Worm (Caenorhabditis elegans): ENCODE data around the gene F15E6.5.

The F15E6.5 gene

ce11 chrIV:4298983-4299382, 9.6 kb downstream of the F15E6.5 start, which contains the start of gene F15E6.9:
Gene F15E6.9, minus strand, starts transcription at chrIV:4299083.
- TF ChIP-seq tbx-37 (GFP tag; conservative IDR thresholded peaks at IDR 0.05) (no peak), hmbx-1 (tag; optimal IDR thresholded peaks at IDR 0.05) (no peak), pes-1 (GFP tag; IDR thresholded peaks at IDR 0.05) (no peak), ceh-36 (tag; optimal IDR thresholded peaks at IDR 0.05) (no peak), hnd-1 (tag; optimal IDR thresholded peaks at IDR 0.05) (no peak), scrt-1 (GFP tag; IDR thresholded peaks at IDR 0.05) (no peak), flt-1 (GFP tag; IDR thresholded peaks at IDR 0.05) (no peak), F13C5.2 (tag; optimal IDR thresholded peaks at IDR 0.05) (no peak), tra-4 (tag; optimal IDR thresholded peaks at IDR 0.05) (no peak), ama-1 (optimal IDR thresholded peaks at IDR 0.05) (no peak), B0310.2 (tag; optimal IDR thresholded peaks at IDR 0.05) (no peak), hmg-4 (GFP tag; optimal IDR thresholded peaks at IDR 0.05) (no peak), tbx-11 (GFP tag; IDR thresholded peaks at IDR 0.05) (no peak), ceh-13 (GFP tag; optimal IDR thresholded peaks at IDR 0.05) (no peak), sea-1 (GFP tag; conservative IDR thresholded peaks at IDR 0.05) (no peak), ets-7 (tag; optimal IDR thresholded peaks at IDR 0.05) (no peak), aly-1 (tag; optimal IDR thresholded peaks at IDR 0.05) (no peak)

DNA sequence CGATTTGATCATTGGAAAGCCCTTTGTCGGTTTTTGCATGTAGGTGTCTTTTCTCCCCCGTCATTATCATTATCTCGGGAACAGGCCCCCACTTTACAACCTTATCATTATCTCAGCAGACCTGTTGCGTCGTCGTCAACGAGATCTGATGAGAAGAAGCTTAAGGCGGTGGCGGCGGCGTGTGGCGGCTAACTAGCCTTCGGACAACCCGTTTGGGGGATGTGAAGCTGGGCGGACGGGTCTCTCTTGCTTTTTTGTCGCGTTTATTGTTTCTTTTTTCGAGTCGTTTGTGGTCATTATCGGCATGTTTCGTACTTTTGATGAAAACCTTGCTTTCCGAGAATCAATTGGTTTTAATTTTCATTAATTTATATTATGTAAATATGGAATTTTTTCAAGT, 10.6 kb downstream of the F15E6.5 start:
- no peak for TF ChIP-seq hmg-4 (GFP tag; optimal IDR thresholded peaks at IDR 0.05)
- no peak for TF ChIP-seq ets-7 (tag; optimal IDR thresholded peaks at IDR 0.05)
- no peak for TF ChIP-seq hnd-1 (tag; optimal IDR thresholded peaks at IDR 0.05)
- no peak for TF ChIP-seq scrt-1 (GFP tag; IDR thresholded peaks at IDR 0.05)
- TF ChIP-seq hmbx-1 (tag; optimal IDR thresholded peaks at IDR 0.05) = no peak
- TF ChIP-seq flt-1 (GFP tag; IDR thresholded peaks at IDR 0.05) = no peak
- TF ChIP-seq F13C5.2 (tag; optimal IDR thresholded peaks at IDR 0.05) = no peak
- no peak for TF ChIP-seq tbx-11 (GFP tag; IDR thresholded peaks at IDR 0.05)

DNA sequence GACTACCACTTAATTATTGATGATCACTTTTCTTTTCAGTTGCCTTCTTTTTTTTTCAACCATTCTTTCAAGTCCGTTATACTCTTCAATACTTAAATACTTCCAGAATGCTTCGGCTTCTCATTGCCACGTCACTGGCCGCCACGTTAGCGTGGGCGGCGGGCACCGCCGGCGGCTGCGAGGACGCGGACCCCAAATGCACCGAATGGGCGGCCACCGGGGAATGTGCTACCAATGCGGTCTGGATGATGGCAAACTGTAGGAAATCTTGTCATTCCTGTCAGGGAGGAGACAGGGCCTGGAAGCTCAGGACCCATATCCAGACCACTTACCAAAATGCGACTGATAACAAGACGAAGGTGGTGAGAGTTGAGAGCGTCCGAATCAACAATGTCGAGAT, 11.8 kb downstream of the F15E6.5 start, which contains the start of gene lgc-22:
Gene lgc-22 (plus strand): TSS at position 105 of the 400 bp plus-strand sequence.
- TF ChIP-seq scrt-1 (GFP tag; IDR thresholded peaks at IDR 0.05) (no peak), F13C5.2 (tag; optimal IDR thresholded peaks at IDR 0.05) (no peak), hmbx-1 (tag; optimal IDR thresholded peaks at IDR 0.05) (no peak), aly-1 (tag; optimal IDR thresholded peaks at IDR 0.05) (no peak), hnd-1 (tag; optimal IDR thresholded peaks at IDR 0.05) (no peak), B0310.2 (tag; optimal IDR thresholded peaks at IDR 0.05) (no peak), ceh-36 (tag; optimal IDR thresholded peaks at IDR 0.05) (no peak), hmg-4 (GFP tag; optimal IDR thresholded peaks at IDR 0.05) (no peak), ceh-13 (GFP tag; optimal IDR thresholded peaks at IDR 0.05) (no peak)

- TF ChIP-seq hmbx-1 (tag; optimal IDR thresholded peaks at IDR 0.05) (no peak), tra-4 (tag; optimal IDR thresholded peaks at IDR 0.05) (no peak), hmg-4 (GFP tag; optimal IDR thresholded peaks at IDR 0.05) (no peak), B0310.2 (tag; optimal IDR thresholded peaks at IDR 0.05) (no peak), ama-1 (optimal IDR thresholded peaks at IDR 0.05) (no peak), scrt-1 (GFP tag; IDR thresholded peaks at IDR 0.05) (no peak), ceh-13 (GFP tag; optimal IDR thresholded peaks at IDR 0.05) (no peak), aly-1 (tag; optimal IDR thresholded peaks at IDR 0.05) (no peak), sea-1 (GFP tag; conservative IDR thresholded peaks at IDR 0.05) (no peak), hnd-1 (tag; optimal IDR thresholded peaks at IDR 0.05) (no peak), pes-1 (GFP tag; IDR thresholded peaks at IDR 0.05) (no peak), ceh-36 (tag; optimal IDR thresholded peaks at IDR 0.05) (no peak), ets-7 (tag; optimal IDR thresholded peaks at IDR 0.05) (no peak), tbx-11 (GFP tag; IDR thresholded peaks at IDR 0.05) (no peak), flt-1 (GFP tag; IDR thresholded peaks at IDR 0.05) (no peak), tbx-37 (GFP tag; conservative IDR thresholded peaks at IDR 0.05) (no peak)
These were observed 16.9 kb downstream of the F15E6.5 start for ce11 chrIV:4306317-4306716.

DNA sequence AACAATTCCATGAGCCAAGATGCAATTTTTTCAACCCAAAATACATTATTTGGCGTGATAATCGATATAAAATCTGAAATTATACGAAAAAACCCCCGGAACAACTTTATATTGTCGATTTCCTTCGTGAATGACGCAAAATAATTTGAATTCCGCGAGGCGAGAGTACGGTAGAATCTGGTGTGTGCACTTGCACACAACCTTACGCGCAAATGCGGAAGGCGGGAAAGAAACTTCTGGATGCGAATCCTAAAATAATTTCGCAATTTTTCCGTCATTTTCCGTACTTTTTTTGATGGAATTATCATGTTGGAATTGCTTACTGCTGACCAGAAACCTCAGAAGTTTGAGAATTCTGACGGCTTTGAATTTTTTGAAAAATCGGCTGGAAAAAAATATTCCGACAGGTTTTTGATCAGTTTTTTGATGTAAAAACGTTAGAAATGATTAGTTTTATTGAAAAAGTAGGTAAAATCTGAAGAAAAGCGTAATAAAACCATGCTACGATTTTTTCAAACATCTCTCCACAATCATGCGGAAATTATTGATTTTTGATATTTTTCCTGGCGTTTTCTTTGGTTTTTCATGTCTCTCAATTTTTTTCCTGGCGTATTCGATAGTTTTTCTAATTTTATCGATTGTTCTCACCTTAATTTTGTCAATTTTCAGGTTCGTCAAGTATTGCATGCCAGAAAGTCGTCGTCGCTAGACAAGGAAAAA, 18.0 kb downstream of the F15E6.5 start, which contains the start of gene set-9:
Gene set-9 (plus strand): TSS at position 670 of the 720 bp plus-strand sequence.
- TF ChIP-seq ama-1 (optimal IDR thresholded peaks at IDR 0.05) (no peak), F13C5.2 (tag; optimal IDR thresholded peaks at IDR 0.05) (no peak), flt-1 (GFP tag; IDR thresholded peaks at IDR 0.05) (no peak), ets-7 (tag; optimal IDR thresholded peaks at IDR 0.05) (no peak), tbx-11 (GFP tag; IDR thresholded peaks at IDR 0.05) (no peak), scrt-1 (GFP tag; IDR thresholded peaks at IDR 0.05) (no peak), ceh-36 (tag; optimal IDR thresholded peaks at IDR 0.05) (no peak), B0310.2 (tag; optimal IDR thresholded peaks at IDR 0.05) (no peak), pes-1 (GFP tag; IDR thresholded peaks at IDR 0.05) (no peak)

DNA sequence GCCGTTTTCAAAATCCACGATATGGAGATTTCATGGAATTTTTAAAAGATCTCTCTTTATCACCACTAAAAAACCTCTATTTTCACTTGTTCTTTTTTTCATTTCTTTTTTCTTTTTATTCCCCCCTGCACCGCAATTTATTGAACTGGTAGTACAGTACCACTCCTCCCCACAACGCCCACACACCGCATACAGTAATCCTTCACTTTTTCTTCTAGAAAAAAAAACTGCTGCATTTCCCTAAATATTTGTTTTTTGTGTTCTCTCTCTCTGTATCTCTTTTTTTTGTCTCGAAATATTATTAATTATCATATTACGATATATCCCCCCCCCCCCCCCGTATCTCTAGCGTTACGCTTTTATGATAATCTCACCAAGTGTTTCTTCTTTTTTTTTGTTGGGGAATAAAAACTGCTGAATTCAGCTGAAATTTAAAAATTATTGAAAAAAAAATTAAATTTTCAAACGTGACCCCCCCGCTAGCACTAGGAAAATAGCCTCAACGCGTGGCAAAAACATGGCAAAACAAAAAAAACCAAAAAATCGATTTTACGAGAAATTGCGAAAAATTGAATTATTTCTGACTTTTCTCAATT, 27.5 kb downstream of the F15E6.5 start, which contains the start of gene Y24D9B.1:
Gene Y24D9B.1 (plus strand): TSS at position 546 of the 596 bp plus-strand sequence.
- TF ChIP-seq tbx-11 (GFP tag; IDR thresholded peaks at IDR 0.05) = no peak
- TF ChIP-seq hnd-1 (tag; optimal IDR thresholded peaks at IDR 0.05) = no peak
- no peak for TF ChIP-seq aly-1 (tag; optimal IDR thresholded peaks at IDR 0.05)
- no peak for TF ChIP-seq hmbx-1 (tag; optimal IDR thresholded peaks at IDR 0.05)
- no peak for TF ChIP-seq ets-7 (tag; optimal IDR thresholded peaks at IDR 0.05)
- TF ChIP-seq tra-4 (tag; optimal IDR thresholded peaks at IDR 0.05) = no peak
- no peak for TF ChIP-seq pes-1 (GFP tag; IDR thresholded peaks at IDR 0.05)
- TF ChIP-seq tbx-37 (GFP tag; conservative IDR thresholded peaks at IDR 0.05) = no peak
- no peak for TF ChIP-seq ceh-36 (tag; optimal IDR thresholded peaks at IDR 0.05)
- TF ChIP-seq sea-1 (GFP tag; conservative IDR thresholded peaks at IDR 0.05) = no peak

DNA sequence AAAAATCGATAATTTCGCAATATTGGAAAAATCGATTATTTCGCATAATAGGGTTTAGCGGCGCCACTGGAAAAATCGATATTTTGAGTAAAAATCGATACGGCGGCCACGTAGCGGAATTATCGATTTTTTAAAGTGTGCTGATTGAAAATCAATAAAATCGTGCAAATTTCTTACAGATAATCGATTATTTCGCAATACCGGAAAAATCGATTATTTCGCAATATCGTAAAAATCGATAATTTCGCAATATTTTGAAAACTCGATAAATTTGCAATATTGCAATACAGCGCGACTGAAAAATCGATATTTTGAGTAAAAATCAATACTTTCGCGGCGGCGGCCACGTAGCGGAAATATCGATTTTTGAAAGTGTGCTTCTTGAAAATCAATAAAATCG, 28.3 kb downstream of the F15E6.5 start:
- TF ChIP-seq sea-1 (GFP tag; conservative IDR thresholded peaks at IDR 0.05) = no peak
